Worm (Caenorhabditis elegans) whole organism, L4/young adult: ENCODE measurements around the gene nnt-1.

Experiments
- W03F9.2 ChIP-seq: fragments of 150-350 bp; optimal IDR thresholded peaks from 2 replicates; lab custom pipeline; 2014; ENCODE audit warnings: missing biosample characterization, missing genetic modification characterization
- dao-5 ChIP-seq: sonication (generic microtip); optimal IDR thresholded peaks from 2 replicates; lab custom pipeline; 2016; ENCODE audit warnings: missing genotype, missing genetic modification characterization, moderate library complexity, missing compliant biosample characterization
- him-1 ChIP-seq: sonication (generic microtip); optimal IDR thresholded peaks from 2 replicates; lab custom pipeline; 2016; ENCODE audit warnings: missing genotype, missing genetic modification reagents, missing genetic modification characterization, missing compliant biosample characterization

DNA sequence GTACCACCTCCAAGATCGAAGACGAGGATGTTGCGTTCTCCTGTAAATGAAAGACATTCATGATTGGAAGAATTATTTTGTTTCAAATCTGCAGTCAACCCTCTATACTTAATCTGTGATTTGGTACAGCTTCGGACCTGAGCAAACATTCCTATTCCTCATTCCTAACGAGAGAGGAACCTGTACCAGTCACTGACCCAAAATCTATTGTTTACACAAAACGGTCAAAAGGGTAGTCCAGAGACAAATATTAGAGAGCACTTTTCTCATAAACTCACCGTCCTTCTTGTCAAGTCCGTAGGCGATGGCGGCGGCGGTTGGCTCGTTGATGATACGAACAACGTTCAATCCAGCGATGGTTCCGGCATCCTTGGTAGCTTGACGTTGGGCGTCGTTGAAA, 31.3 kb upstream of the nnt-1 start:
- no peak for TF ChIP-seq W03F9.2 (tag; lab: Kevin White, UChicago)
- no peak for TF ChIP-seq dao-5 (tag; lab: Kevin White, UChicago)
- no peak for TF ChIP-seq him-1 (tag; lab: Kevin White, UChicago)
